Fruit fly (Drosophila melanogaster) whole organism, prepupa: ENCODE measurements around the gene ATPsynCF6.

ENCODE experiments used
- Blimp-1 ChIP-seq: fragments of 200-800 bp; sonication (Bioruptor generic); optimal IDR thresholded peaks from 3 replicates; lab custom pipeline; 2017; ENCODE audit warnings: missing biosample characterization, missing genetic modification characterization, mild to moderate bottlenecking, moderate library complexity, missing genetic modification reagents
- CG10631 ChIP-seq: fragments of 200-800 bp; sonication (Bioruptor generic); optimal IDR thresholded peaks from 2 replicates; lab custom pipeline; 2016; ENCODE audit warnings: missing biosample characterization, missing genetic modification characterization
- CG11762 ChIP-seq: fragments of 200-800 bp; sonication (Bioruptor generic); optimal IDR thresholded peaks from 3 replicates; lab custom pipeline; 2016; ENCODE audit warnings: missing biosample characterization, missing genetic modification characterization; ENCODE audit not compliant: insufficient read depth
- CG1621 ChIP-seq: fragments of 200-800 bp; sonication (Bioruptor generic); optimal IDR thresholded peaks from 3 replicates; lab custom pipeline; 2018; ENCODE audit warnings: missing biosample characterization, mild to moderate bottlenecking, missing genetic modification characterization
- CG16779 ChIP-seq: fragments of 200-800 bp; sonication (Bioruptor generic); optimal IDR thresholded peaks from 3 replicates; lab custom pipeline; 2017; ENCODE audit warnings: missing biosample characterization, mild to moderate bottlenecking, missing genetic modification characterization
- CG3032 ChIP-seq: fragments of 200-800 bp; optimal IDR thresholded peaks from 2 replicates; lab custom pipeline; 2019; ENCODE audit warnings: missing biosample characterization, mild to moderate bottlenecking, missing genetic modification characterization, moderate library complexity
- CG31627 ChIP-seq: fragments of 200-800 bp; sonication (Bioruptor generic); optimal IDR thresholded peaks from 3 replicates; lab custom pipeline; 2016; ENCODE audit warnings: missing biosample characterization, missing genetic modification characterization
- CG32006 ChIP-seq: fragments of 200-800 bp; sonication (Bioruptor generic); optimal IDR thresholded peaks from 3 replicates; lab custom pipeline; 2017; ENCODE audit warnings: missing biosample characterization, mild to moderate bottlenecking, missing genetic modification characterization
- CG34406 ChIP-seq: fragments of 200-800 bp; sonication (Bioruptor generic); optimal IDR thresholded peaks from 3 replicates; lab custom pipeline; 2016; ENCODE audit warnings: missing biosample characterization, missing genetic modification characterization
- CG4318 ChIP-seq: fragments of 200-800 bp; sonication (Bioruptor generic); optimal IDR thresholded peaks from 3 replicates; lab custom pipeline; 2017; ENCODE audit warnings: missing biosample characterization, mild to moderate bottlenecking, missing genetic modification characterization
- CG6163 ChIP-seq: fragments of 200-800 bp; sonication (Bioruptor generic); IDR thresholded peaks from 3 replicates; pipeline ENCODE4 v1.3.6; 2022; ENCODE audit warnings: missing biosample characterization, missing genetic modification characterization
- CG6792 ChIP-seq: fragments of 200-800 bp; sonication (Bioruptor generic); optimal IDR thresholded peaks from 3 replicates; lab custom pipeline; 2016; ENCODE audit warnings: missing biosample characterization, missing genetic modification characterization
- CG6808 ChIP-seq: fragments of 200-800 bp; sonication (Bioruptor generic); optimal IDR thresholded peaks from 3 replicates; lab custom pipeline; 2017; ENCODE audit warnings: missing biosample characterization, missing genetic modification characterization, mild to moderate bottlenecking, moderate library complexity, missing genetic modification reagents
- CG6854 ChIP-seq: fragments of 200-800 bp; sonication (Bioruptor generic); optimal IDR thresholded peaks from 2 replicates; lab custom pipeline; 2017; ENCODE audit warnings: missing biosample characterization, mild to moderate bottlenecking, missing genetic modification characterization
- CG7368 ChIP-seq: fragments of 200-800 bp; sonication (Bioruptor generic); optimal IDR thresholded peaks from 3 replicates; lab custom pipeline; 2016; ENCODE audit warnings: missing biosample characterization, missing genetic modification characterization
- CG8632 ChIP-seq: fragments of 200-800 bp; sonication (Bioruptor generic); optimal IDR thresholded peaks from 3 replicates; lab custom pipeline; 2016; ENCODE audit warnings: missing biosample characterization, missing genetic modification characterization
- Eip75B ChIP-seq: fragments of 200-800 bp; sonication (Bioruptor generic); optimal IDR thresholded peaks from 3 replicates; lab custom pipeline; 2016; ENCODE audit warnings: missing biosample characterization, missing genetic modification characterization
- Eip78C ChIP-seq: fragments of 200-800 bp; sonication (Bioruptor generic); peaks from one replicate; lab custom pipeline; 2016; ENCODE audit warnings: missing biosample characterization, missing genetic modification characterization
- Eip93F ChIP-seq: fragments of 200-800 bp; sonication (Bioruptor generic); optimal IDR thresholded peaks from 2 replicates; lab custom pipeline; 2016; ENCODE audit warnings: missing biosample characterization, mild to moderate bottlenecking, missing genetic modification characterization
- Ets96B ChIP-seq: fragments of 200-800 bp; optimal IDR thresholded peaks from 2 replicates; lab custom pipeline; 2019; ENCODE audit warnings: missing biosample characterization, mild to moderate bottlenecking, missing genetic modification characterization, moderate library complexity
- Gug ChIP-seq: fragments of 200-800 bp; sonication (Bioruptor generic); IDR thresholded peaks from 2 replicates; pipeline ENCODE4 v1.3.6; 2022; ENCODE audit warnings: missing biosample characterization, missing genetic modification characterization
- Hr38 ChIP-seq: sonication (Bioruptor generic); optimal IDR thresholded peaks from 2 replicates; lab custom pipeline; 2016; ENCODE audit warnings: missing biosample characterization, missing genetic modification characterization
- Hr39 ChIP-seq: fragments of 200-800 bp; sonication (Bioruptor generic); optimal IDR thresholded peaks from 2 replicates; lab custom pipeline; 2016; ENCODE audit warnings: missing biosample characterization, missing genetic modification characterization
- Met ChIP-seq: fragments of 200-800 bp; sonication (Bioruptor generic); optimal IDR thresholded peaks from 3 replicates; lab custom pipeline; 2016; ENCODE audit warnings: missing biosample characterization, missing genetic modification characterization
- OdsH ChIP-seq: fragments of 200-800 bp; sonication (Bioruptor generic); optimal IDR thresholded peaks from 3 replicates; lab custom pipeline; 2016; ENCODE audit warnings: missing biosample characterization, missing genetic modification characterization
- Smox ChIP-seq: fragments of 200-800 bp; sonication (Bioruptor generic); optimal IDR thresholded peaks from 3 replicates; lab custom pipeline; 2016; ENCODE audit warnings: missing biosample characterization, missing genetic modification characterization
- Sox14 ChIP-seq: fragments of 200-800 bp; sonication (Bioruptor generic); optimal IDR thresholded peaks from 3 replicates; lab custom pipeline; 2016; ENCODE audit warnings: missing biosample characterization, missing genetic modification characterization
- achi ChIP-seq: fragments of 200-800 bp; sonication (Bioruptor generic); optimal IDR thresholded peaks from 3 replicates; lab custom pipeline; 2016; ENCODE audit warnings: missing biosample characterization, missing genetic modification characterization
- dsx ChIP-seq: fragments of 200-800 bp; optimal IDR thresholded peaks from 3 replicates; lab custom pipeline; 2019; ENCODE audit warnings: missing biosample characterization, mild to moderate bottlenecking, missing genetic modification characterization, moderate library complexity; ENCODE audit not compliant: poor library complexity, severe bottlenecking
- esn ChIP-seq: fragments of 200-800 bp; sonication (Bioruptor generic); optimal IDR thresholded peaks from 2 replicates; lab custom pipeline; 2016; ENCODE audit warnings: missing biosample characterization, mild to moderate bottlenecking, missing genetic modification characterization, moderate library complexity
- fkh ChIP-seq: fragments of 200-800 bp; sonication (Bioruptor generic); optimal IDR thresholded peaks from 3 replicates; lab custom pipeline; 2017; ENCODE audit warnings: missing biosample characterization, mild to moderate bottlenecking, missing genetic modification characterization, moderate library complexity
- lz ChIP-seq: fragments of 200-800 bp; sonication (Bioruptor generic); optimal IDR thresholded peaks from 3 replicates; lab custom pipeline; 2016; ENCODE audit warnings: missing biosample characterization, missing genetic modification characterization
- net ChIP-seq: fragments of 200-800 bp; sonication (Bioruptor generic); optimal IDR thresholded peaks from 3 replicates; lab custom pipeline; 2016; ENCODE audit warnings: missing biosample characterization, missing genetic modification characterization
- pdm3 ChIP-seq: fragments of 200-800 bp; sonication (Bioruptor generic); optimal IDR thresholded peaks from 3 replicates; lab custom pipeline; 2016; ENCODE audit warnings: missing biosample characterization, missing genetic modification characterization
- salr ChIP-seq, 2 experiments: fragments of 200-800 bp; sonication (Bioruptor generic); optimal IDR thresholded peaks; 3 replicates each; lab custom pipeline; 2016 to 2018; ENCODE audit warnings: missing biosample characterization in 2 of 2, missing genetic modification characterization in 2 of 2, mild to moderate bottlenecking in 1 of 2
- spab ChIP-seq: fragments of 200-800 bp; sonication (Bioruptor generic); optimal IDR thresholded peaks from 2 replicates; lab custom pipeline; 2017; ENCODE audit warnings: missing biosample characterization, mild to moderate bottlenecking, missing genetic modification characterization, missing genetic modification reagents
- ss ChIP-seq, 2 experiments: fragments of 200-800 bp; sonication (Bioruptor generic); optimal IDR thresholded peaks; 2 replicates in 1 of 2; 3 replicates in 1 of 2; lab custom pipeline; 2017 to 2018; ENCODE audit warnings: mild to moderate bottlenecking in 2 of 2, missing biosample characterization in 2 of 2, missing genetic modification characterization in 2 of 2, moderate library complexity in 1 of 2
- svp ChIP-seq: fragments of 200-800 bp; sonication (Bioruptor generic); peaks from one replicate; lab custom pipeline; 2016; ENCODE audit warnings: missing biosample characterization, missing genetic modification characterization
- vri ChIP-seq: fragments of 200-800 bp; sonication (Bioruptor generic); optimal IDR thresholded peaks from 3 replicates; lab custom pipeline; 2016; ENCODE audit warnings: missing biosample characterization, mild to moderate bottlenecking, missing genetic modification characterization

Gene ATPsynCF6

DNA sequence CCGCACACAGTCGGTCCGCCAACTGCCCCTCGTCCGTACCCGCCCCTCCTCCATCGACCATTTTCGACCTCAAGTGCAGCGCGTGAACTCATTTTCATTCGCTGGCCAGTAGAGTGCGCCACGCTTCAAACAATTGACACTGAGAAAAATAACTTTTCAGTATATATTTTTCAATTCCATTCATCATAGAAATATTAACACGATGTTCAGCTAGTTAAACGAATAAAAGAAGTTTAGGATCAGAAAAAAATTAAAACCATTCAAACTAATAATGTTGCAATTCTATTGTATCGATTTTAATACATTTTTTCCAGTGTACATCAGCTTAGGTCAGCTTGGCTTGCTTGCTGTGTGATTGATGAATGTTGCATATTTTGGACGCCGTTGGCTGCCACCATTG lies 31.0 kb upstream of the ATPsynCF6 start (continued):
- no peak for TF ChIP-seq CG31627 (GFP tag; lab: Kevin White, UChicago)
- TF ChIP-seq Eip75B (GFP tag; lab: Kevin White, UChicago): no peak
- TF ChIP-seq Gug (GFP tag; lab: Robert Waterston, UW): peak; percentile 54; the same call in 1 of the 2 replicates
- peak in 1 of 2 experiments; percentile 17 for TF ChIP-seq salr (GFP tag; optimal IDR thresholded peaks at IDR 0.05; lab: Kevin White, UChicago)
- no peak for TF ChIP-seq lz
- TF ChIP-seq CG6163 (GFP tag; lab: Robert Waterston, UW): peak; percentile 71; the same call in 2 of the 3 replicates
- peak; percentile 71 for TF ChIP-seq CG32006 (GFP tag; lab: Kevin White, UChicago)
- no peak for TF ChIP-seq CG34406
- no peak for TF ChIP-seq CG1621 (tag; lab: Kevin White, UChicago)
- TF ChIP-seq Eip93F: no peak
- TF ChIP-seq Hr39: peak; percentile 14
- no peak for TF ChIP-seq fkh (GFP tag; lab: Kevin White, UChicago)
- TF ChIP-seq CG6792 (GFP tag; lab: Kevin White, UChicago): peak; percentile 11
- TF ChIP-seq spab (GFP tag; lab: Kevin White, UChicago): no peak
- peak; percentile 35 for TF ChIP-seq achi (GFP tag; lab: Kevin White, UChicago)
- TF ChIP-seq Smox (GFP tag; lab: Kevin White, UChicago): peak; percentile 15
- TF ChIP-seq pdm3 (GFP tag; lab: Kevin White, UChicago): peak; percentile 65
- TF ChIP-seq CG6854: no peak
- TF ChIP-seq vri (GFP tag; lab: Kevin White, UChicago): no peak
- TF ChIP-seq esn (GFP tag; lab: Kevin White, UChicago): no peak
- TF ChIP-seq CG7368 (GFP tag; lab: Kevin White, UChicago): no peak
- TF ChIP-seq ss (GFP tag; optimal IDR thresholded peaks at IDR 0.05; lab: Kevin White, UChicago): no peak
- no peak for TF ChIP-seq Hr38 (GFP tag; lab: Kevin White, UChicago)
- TF ChIP-seq Sox14: peak; percentile 8
- TF ChIP-seq Ets96B (tag; lab: Kevin White, UChicago): peak; percentile 19
- peak; percentile 8 for TF ChIP-seq CG11762 (GFP tag; lab: Kevin White, UChicago)
- no peak for TF ChIP-seq CG6808 (GFP tag; lab: Kevin White, UChicago)
- TF ChIP-seq Met (GFP tag; lab: Kevin White, UChicago): peak; percentile 19
- no peak for TF ChIP-seq svp
- TF ChIP-seq net (GFP tag; lab: Kevin White, UChicago): peak; percentile 39
- TF ChIP-seq CG4318 (GFP tag; lab: Kevin White, UChicago): peak; percentile 57
- no peak for TF ChIP-seq CG8632 (GFP tag; lab: Kevin White, UChicago)
- TF ChIP-seq Blimp-1 (GFP tag; lab: Kevin White, UChicago): no peak
- TF ChIP-seq, all 60 proteins: peak for 31

DNA sequence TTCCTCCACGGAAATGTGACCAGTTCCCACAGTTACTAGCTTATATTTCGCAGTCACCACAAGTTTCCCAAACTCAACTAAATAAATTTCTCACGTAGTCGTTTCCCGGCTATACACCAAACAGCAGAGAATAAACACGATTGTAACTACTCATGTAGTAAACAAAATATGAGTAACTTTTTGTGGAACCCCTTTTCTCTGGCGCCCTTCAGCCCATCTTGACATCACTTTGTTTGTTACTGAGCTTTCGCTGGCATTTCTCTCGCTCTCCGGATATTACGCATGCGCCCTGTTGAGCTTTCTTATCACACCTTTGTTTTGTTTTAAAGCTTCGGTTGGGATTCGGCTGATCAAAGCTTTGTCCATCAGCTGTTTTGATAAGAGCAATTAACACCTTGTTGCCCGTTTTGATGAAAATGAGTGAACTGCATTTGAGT lies 30.2 kb upstream of the ATPsynCF6 start:
- TF ChIP-seq ss (GFP tag; optimal IDR thresholded peaks at IDR 0.05; lab: Kevin White, UChicago) (no peak), svp (no peak), CG3032 (tag; lab: Kevin White, UChicago) (no peak), CG34406 (no peak), Eip78C (GFP tag; lab: Kevin White, UChicago) (peak; percentile 62), dsx (GFP tag; lab: Kevin White, UChicago) (no peak), Gug (GFP tag; lab: Robert Waterston, UW) (no peak), fkh (GFP tag; lab: Kevin White, UChicago) (peak; percentile 62), Met (GFP tag; lab: Kevin White, UChicago) (no peak), CG1621 (tag; lab: Kevin White, UChicago) (no peak), CG16779 (tag; lab: Kevin White, UChicago) (peak; percentile 41), pdm3 (GFP tag; lab: Kevin White, UChicago) (peak; percentile 3), vri (GFP tag; lab: Kevin White, UChicago) (peak; percentile 19), CG10631 (no peak), OdsH (GFP tag; lab: Kevin White, UChicago) (no peak), Sox14 (peak; percentile 75), net (GFP tag; lab: Kevin White, UChicago) (no peak)
